Worm (Caenorhabditis elegans): Measurements from ENCODE around the gene unc-105.

unc-105 gene

ce11 chrII:8112063-8112462 lies 4.2 kb upstream of the unc-105 start, which contains the start of gene lron-4:
Gene lron-4, minus strand, starts transcription at chrII:8112163.
- no peak for TF ChIP-seq ZK546.5 (tag; optimal IDR thresholded peaks at IDR 0.05)
- TF ChIP-seq fos-1 (tag; optimal IDR thresholded peaks at IDR 0.05), result no peak
- no peak for TF ChIP-seq egl-27 (tag; optimal IDR thresholded peaks at IDR 0.05)
- TF ChIP-seq nhr-21 (tag; optimal IDR thresholded peaks at IDR 0.05), result no peak

ce11 chrII:8117426-8117825 lies 1.2 kb downstream of the unc-105 start:
- TF ChIP-seq ZK546.5 (tag; optimal IDR thresholded peaks at IDR 0.05), result no peak
- no peak for TF ChIP-seq sem-4 (tag; optimal IDR thresholded peaks at IDR 0.05)
- no peak for TF ChIP-seq unc-39 (tag; optimal IDR thresholded peaks at IDR 0.05)
- no peak for TF ChIP-seq mbf-1 (tag; optimal IDR thresholded peaks at IDR 0.05)
- TF ChIP-seq zag-1 (tag; optimal IDR thresholded peaks at IDR 0.05), result no peak
- no peak for TF ChIP-seq R02D3.7 (tag; optimal IDR thresholded peaks at IDR 0.05)
- TF ChIP-seq lin-13 (GFP tag; optimal IDR thresholded peaks at IDR 0.05), result no peak
- TF ChIP-seq unc-62 (GFP tag; optimal IDR thresholded peaks at IDR 0.05), result no peak
- TF ChIP-seq nhr-237 (tag; optimal IDR thresholded peaks at IDR 0.05), result no peak
- no peak for TF ChIP-seq ztf-1 (GFP tag; conservative IDR thresholded peaks at IDR 0.05)
- no peak for TF ChIP-seq ztf-11 (tag; optimal IDR thresholded peaks at IDR 0.05)
- TF ChIP-seq Y55F3AM.14 (GFP tag; optimal IDR thresholded peaks at IDR 0.05), result no peak
- no peak for TF ChIP-seq ztf-4 (tag; optimal IDR thresholded peaks at IDR 0.05)
- no peak for TF ChIP-seq lin-39 (tag; optimal IDR thresholded peaks at IDR 0.05)
- no peak for TF ChIP-seq nhr-25 (tag; optimal IDR thresholded peaks at IDR 0.05)
- TF ChIP-seq peb-1 (tag; optimal IDR thresholded peaks at IDR 0.05), result no peak
- no peak for TF ChIP-seq mdl-1 (tag; optimal IDR thresholded peaks at IDR 0.05)
- peak; percentile 50 for TF ChIP-seq sma-9 (GFP tag; optimal IDR thresholded peaks at IDR 0.05)
- no peak for TF ChIP-seq sma-9 (tag; optimal IDR thresholded peaks at IDR 0.05)
- TF ChIP-seq skn-1 (tag; optimal IDR thresholded peaks at IDR 0.05), result no peak
- no peak for TF ChIP-seq nhr-12 (tag; optimal IDR thresholded peaks at IDR 0.05)
- no peak for TF ChIP-seq nhr-77 (tag; optimal IDR thresholded peaks at IDR 0.05)
- no peak for TF ChIP-seq nhr-6 (tag; optimal IDR thresholded peaks at IDR 0.05)
- no peak for TF ChIP-seq ceh-82 (tag; optimal IDR thresholded peaks at IDR 0.05)
- peak in 1 of 2 experiments; percentile 5 for TF ChIP-seq lsy-2 (tag; optimal IDR thresholded peaks at IDR 0.05)
- TF ChIP-seq unc-55 (GFP tag; optimal IDR thresholded peaks at IDR 0.05), result no peak
- TF ChIP-seq nhr-129 (tag; optimal IDR thresholded peaks at IDR 0.05), result peak; percentile 24
- no peak for TF ChIP-seq snpc-4 (tag; optimal IDR thresholded peaks at IDR 0.05)
- no peak for TF ChIP-seq alr-1 (tag; optimal IDR thresholded peaks at IDR 0.05)
- no peak for TF ChIP-seq gmeb-1 (tag; optimal IDR thresholded peaks at IDR 0.05)
- no peak for TF ChIP-seq ceh-16 (tag; optimal IDR thresholded peaks at IDR 0.05)
- no peak for TF ChIP-seq egl-27 (tag; optimal IDR thresholded peaks at IDR 0.05)
- no peak for TF ChIP-seq blmp-1 (tag; optimal IDR thresholded peaks at IDR 0.05; ENCODE audit: insufficient read depth)
- TF ChIP-seq F13H6.1 (tag; optimal IDR thresholded peaks at IDR 0.05), result peak; percentile 1
- no peak for TF ChIP-seq dmd-4 (tag; optimal IDR thresholded peaks at IDR 0.05)
- no peak for TF ChIP-seq nhr-11 (tag; optimal IDR thresholded peaks at IDR 0.05)
- TF ChIP-seq nhr-21 (tag; optimal IDR thresholded peaks at IDR 0.05), result no peak

ce11 chrII:8124867-8125266 lies 8.6 kb downstream of the unc-105 start, which contains the start of gene ire-1:
Gene ire-1, minus strand, starts transcription at chrII:8124910.
- no peak for TF ChIP-seq nhr-77 (tag; optimal IDR thresholded peaks at IDR 0.05)
- TF ChIP-seq ceh-82 (tag; optimal IDR thresholded peaks at IDR 0.05), result no peak
- TF ChIP-seq fos-1 (tag; optimal IDR thresholded peaks at IDR 0.05), result peak; percentile 64
- no peak for TF ChIP-seq ceh-16 (tag; optimal IDR thresholded peaks at IDR 0.05)
- TF ChIP-seq nhr-129 (tag; optimal IDR thresholded peaks at IDR 0.05), result peak; percentile 76
- TF ChIP-seq snpc-4 (tag; optimal IDR thresholded peaks at IDR 0.05), result peak; percentile 40
- peak; percentile 49 for TF ChIP-seq sma-9 (GFP tag; optimal IDR thresholded peaks at IDR 0.05)
- TF ChIP-seq sma-9 (tag; optimal IDR thresholded peaks at IDR 0.05), result no peak
- peak; percentile 9 for TF ChIP-seq blmp-1 (tag; optimal IDR thresholded peaks at IDR 0.05; ENCODE audit: insufficient read depth)
- peak; percentile 49 for TF ChIP-seq gmeb-1 (tag; optimal IDR thresholded peaks at IDR 0.05)
- TF ChIP-seq zag-1 (tag; optimal IDR thresholded peaks at IDR 0.05), result no peak
- peak; percentile 32 for TF ChIP-seq F13H6.1 (tag; optimal IDR thresholded peaks at IDR 0.05)
- peak; percentile 93 to 99 for TF ChIP-seq lsy-2 (tag; optimal IDR thresholded peaks at IDR 0.05)
- no peak for TF ChIP-seq nhr-6 (tag; optimal IDR thresholded peaks at IDR 0.05)
- TF ChIP-seq nhr-237 (tag; optimal IDR thresholded peaks at IDR 0.05), result no peak
- TF ChIP-seq lin-11 (tag; optimal IDR thresholded peaks at IDR 0.05), result peak; percentile 69
- TF ChIP-seq C34F6.9 (tag; optimal IDR thresholded peaks at IDR 0.05), result peak; percentile 71
- TF ChIP-seq unc-62 (GFP tag; optimal IDR thresholded peaks at IDR 0.05), result no peak
- TF ChIP-seq sma-3 (GFP tag; optimal IDR thresholded peaks at IDR 0.05), result no peak
- no peak for TF ChIP-seq mab-5 (tag; optimal IDR thresholded peaks at IDR 0.05)
- TF ChIP-seq unc-55 (GFP tag; optimal IDR thresholded peaks at IDR 0.05), result peak; percentile 94
- peak; percentile 47 for TF ChIP-seq lin-13 (GFP tag; optimal IDR thresholded peaks at IDR 0.05)
- TF ChIP-seq crh-2 (tag; optimal IDR thresholded peaks at IDR 0.05), result peak; percentile 84
